Worm (Caenorhabditis elegans) whole organism, young adult: ENCODE results near the gene Y45G5AM.6.

Source experiments
- F33H1.4 ChIP-seq: fragments of 200-800 bp; sonication (Bioruptor generic); IDR thresholded peaks from 2 replicates; pipeline ENCODE4 v1.3.6; 2022; ENCODE audit warnings: missing genetic modification reagents, missing genetic modification characterization, missing compliant biosample characterization
- Y67H2A.10 ChIP-seq: fragments of 200-800 bp; sonication (Bioruptor generic); conservative IDR thresholded peaks from 2 replicates; pipeline ENCODE4 v1.3.6; 2022; ENCODE audit warnings: missing genetic modification reagents, missing genetic modification characterization, missing compliant biosample characterization
- ceh-79 ChIP-seq: sonication (generic microtip); optimal IDR thresholded peaks from 2 replicates; lab custom pipeline; 2017; ENCODE audit warnings: mild to moderate bottlenecking, missing genetic modification characterization, missing compliant biosample characterization
- egl-44 ChIP-seq: fragments of 200-800 bp; sonication (Bioruptor generic); IDR thresholded peaks from 2 replicates; pipeline ENCODE4 v1.3.6; 2022; ENCODE audit warnings: missing genetic modification reagents, missing genetic modification characterization, missing compliant biosample characterization
- lin-26 ChIP-seq: fragments of 200-800 bp; sonication (Bioruptor generic); IDR thresholded peaks from 2 replicates; pipeline ENCODE4 v1.3.6; 2022; ENCODE audit warnings: missing genetic modification reagents, missing genetic modification characterization, missing compliant biosample characterization
- lsl-1 ChIP-seq: fragments of 200-800 bp; sonication (Bioruptor generic); optimal IDR thresholded peaks from 2 replicates; lab custom pipeline; 2018; ENCODE audit warnings: mild to moderate bottlenecking, missing genetic modification characterization, moderate library complexity, missing compliant biosample characterization
- nfya-1 ChIP-seq: sonication (generic microtip); optimal IDR thresholded peaks from 2 replicates; lab custom pipeline; 2017; ENCODE audit warnings: antibody characterized with exemption, missing compliant biosample characterization, missing genetic modification characterization, borderline replicate concordance; ENCODE audit not compliant: insufficient read depth
- snpc-1.3 ChIP-seq: sonication (generic microtip); optimal IDR thresholded peaks from 2 replicates; lab custom pipeline; 2017; ENCODE audit warnings: missing genetic modification characterization, mild to moderate bottlenecking, missing compliant biosample characterization, antibody characterized with exemption, moderate library complexity, missing genotype, missing genetic modification reagents; ENCODE audit not compliant: insufficient read depth
- unc-62 ChIP-seq: fragments of 150-350 bp; optimal IDR thresholded peaks from 2 replicates; lab custom pipeline; 2014; ENCODE audit warnings: missing biosample characterization, missing genetic modification reagents, missing genetic modification characterization
- ztf-28 ChIP-seq: fragments of 200-800 bp; sonication (Bioruptor generic); IDR thresholded peaks from 2 replicates; pipeline ENCODE4 v1.3.6; 2022; ENCODE audit warnings: missing genetic modification reagents, missing genetic modification characterization, missing compliant biosample characterization

DNA sequence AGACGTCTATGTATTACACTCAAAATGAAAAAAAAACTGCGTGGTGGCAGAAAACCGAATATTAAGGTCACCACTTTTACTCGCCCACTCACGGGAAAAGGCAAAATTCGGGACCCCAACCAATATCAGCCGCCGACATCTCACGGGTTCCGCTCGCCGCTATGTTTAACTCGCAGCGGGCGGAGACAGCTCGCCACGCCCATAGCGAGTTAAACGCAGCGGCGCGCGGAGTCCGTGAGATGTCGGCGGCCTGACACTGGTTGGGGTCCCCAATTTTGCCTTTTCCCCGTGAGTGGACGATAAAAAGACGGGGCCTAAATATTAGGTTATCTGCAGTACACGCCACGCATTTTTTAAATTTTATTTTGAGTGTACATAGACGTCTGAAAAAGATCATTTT, 30.4 kb upstream of the Y45G5AM.6 start:
- no peak for TF ChIP-seq egl-44 (GFP tag; lab: Robert Waterston, UW)
- TF ChIP-seq unc-62 (GFP tag; lab: Kevin White, UChicago), result no peak
- TF ChIP-seq snpc-1.3, result no peak
- TF ChIP-seq lin-26 (GFP tag; lab: Robert Waterston, UW), result no peak
- no peak for TF ChIP-seq F33H1.4 (GFP tag; lab: Robert Waterston, UW)
- no peak for TF ChIP-seq nfya-1 (tag; lab: Kevin White, UChicago)
- TF ChIP-seq lsl-1 (GFP tag; lab: Kevin White, UChicago), result no peak
- TF ChIP-seq ztf-28, result no peak
- TF ChIP-seq ceh-79 (tag; lab: Kevin White, UChicago), result no peak
- no peak for TF ChIP-seq Y67H2A.10 (GFP tag; lab: Robert Waterston, UW)
